Worm (Caenorhabditis elegans) whole organism, L1 larva: ENCODE results near the gene Y46H3D.8.

Source experiments
- C04F5.9 ChIP-seq: sonication (generic microtip); optimal IDR thresholded peaks from 2 replicates; lab custom pipeline; 2016; ENCODE audit warnings: missing genetic modification characterization, missing compliant biosample characterization
- F16B12.6 ChIP-seq: fragments of 150-350 bp; optimal IDR thresholded peaks from 2 replicates; lab custom pipeline; 2014; ENCODE audit warnings: missing biosample characterization, missing genetic modification characterization
- Y116A8C.19 ChIP-seq: sonication (generic microtip); optimal IDR thresholded peaks from 2 replicates; lab custom pipeline; 2016; ENCODE audit warnings: missing compliant biosample characterization, missing genetic modification characterization, borderline replicate concordance
- aha-1 ChIP-seq: fragments of 150-350 bp; optimal IDR thresholded peaks from 2 replicates; lab custom pipeline; 2014; ENCODE audit warnings: missing biosample characterization, missing genetic modification characterization
- alr-1 ChIP-seq: fragments of 200-800 bp; sonication (Bioruptor generic); optimal IDR thresholded peaks from 2 replicates; lab custom pipeline; 2018; ENCODE audit warnings: borderline replicate concordance, mild to moderate bottlenecking, missing genetic modification characterization, missing compliant biosample characterization
- aly-2 ChIP-seq: fragments of 150-350 bp; optimal IDR thresholded peaks from 2 replicates; lab custom pipeline; 2014; ENCODE audit warnings: missing biosample characterization, missing genetic modification characterization
- blmp-1 ChIP-seq: fragments of 150-350 bp; optimal IDR thresholded peaks from 2 replicates; lab custom pipeline; 2014; ENCODE audit warnings: missing biosample characterization, missing genetic modification characterization
- ceh-8 ChIP-seq: fragments of 200-800 bp; sonication (Bioruptor generic); optimal IDR thresholded peaks from 2 replicates; lab custom pipeline; 2018; ENCODE audit warnings: mild to moderate bottlenecking, missing genetic modification characterization, moderate library complexity, missing compliant biosample characterization
- ceh-82 ChIP-seq, 3 experiments: fragments of 150-350 bp in 1 of 3; sonication (generic microtip) in 2 of 3; optimal IDR thresholded peaks; 2 replicates each; lab custom pipeline; 2014 to 2017; ENCODE audit warnings: missing biosample characterization in 3 of 3, missing genetic modification characterization in 3 of 3
- dsc-1 ChIP-seq: sonication (generic microtip); optimal IDR thresholded peaks from 2 replicates; lab custom pipeline; 2016; ENCODE audit warnings: mild to moderate bottlenecking, missing genetic modification characterization, missing compliant biosample characterization
- efl-1 ChIP-seq, 4 experiments: fragments of 150-350 bp; optimal IDR thresholded peaks in 3 of 4; peaks in 1 of 4; 1 replicate in 1 of 4; 2 replicates in 3 of 4; lab custom pipeline; 2014; ENCODE audit warnings: missing biosample characterization in 2 of 4, missing genetic modification characterization in 2 of 4, missing genetic modification reagents in 2 of 4
- elt-3 ChIP-seq, 6 experiments: fragments of 150-350 bp in 1 of 6; sonication (generic microtip); optimal IDR thresholded peaks; 2 replicates each; lab custom pipeline; 2017 to 2018; ENCODE audit warnings: missing biosample characterization in 6 of 6, missing genetic modification characterization in 6 of 6, inconsistent platforms in 1 of 6
- fkh-10 ChIP-seq: sonication (generic microtip); optimal IDR thresholded peaks from 2 replicates; lab custom pipeline; 2017; ENCODE audit warnings: missing biosample characterization, missing genetic modification reagents, missing genetic modification characterization
- grh-1 ChIP-seq: fragments of 200-800 bp; sonication (Bioruptor generic); IDR thresholded peaks from 2 replicates; pipeline ENCODE4 v1.3.6; 2022; ENCODE audit warnings: missing genetic modification reagents, missing genetic modification characterization, missing compliant biosample characterization
- hlh-17 ChIP-seq: fragments of 200-800 bp; sonication (Bioruptor generic); optimal IDR thresholded peaks from 2 replicates; lab custom pipeline; 2018; ENCODE audit warnings: missing genetic modification characterization, mild to moderate bottlenecking, missing compliant biosample characterization, moderate library complexity, borderline replicate concordance
- hlh-4 ChIP-seq: sonication (generic microtip); optimal IDR thresholded peaks from 2 replicates; lab custom pipeline; 2016; ENCODE audit warnings: mild to moderate bottlenecking, missing genetic modification characterization, missing compliant biosample characterization
- hpl-2 ChIP-seq: fragments of 150-350 bp; optimal IDR thresholded peaks from 2 replicates; lab custom pipeline; 2014; ENCODE audit warnings: missing biosample characterization, missing genetic modification reagents, missing genetic modification characterization
- lin-15B ChIP-seq: fragments of 150-350 bp; sonication (generic microtip); optimal IDR thresholded peaks from 3 replicates; lab custom pipeline; 2014; ENCODE audit warnings: missing biosample characterization, missing genetic modification characterization
- lin-39 ChIP-seq: fragments of 150-350 bp; optimal IDR thresholded peaks from 2 replicates; lab custom pipeline; 2014; ENCODE audit warnings: missing biosample characterization, missing genetic modification reagents, missing genetic modification characterization
- lir-3 ChIP-seq: sonication (generic microtip); optimal IDR thresholded peaks from 2 replicates; lab custom pipeline; 2016; ENCODE audit warnings: mild to moderate bottlenecking, missing genetic modification characterization, moderate library complexity, missing compliant biosample characterization; ENCODE audit not compliant: poor library complexity
- lsy-2 ChIP-seq, 2 experiments: fragments of 150-350 bp; optimal IDR thresholded peaks; 2 replicates each; lab custom pipeline; 2014; ENCODE audit warnings: missing biosample characterization in 2 of 2, missing genetic modification characterization in 2 of 2
- mef-2 ChIP-seq: fragments of 150-350 bp; optimal IDR thresholded peaks from 2 replicates; lab custom pipeline; 2014; ENCODE audit warnings: missing biosample characterization, missing genetic modification characterization
- nhr-11 ChIP-seq: fragments of 150-350 bp; optimal IDR thresholded peaks from 2 replicates; lab custom pipeline; 2014; ENCODE audit warnings: missing biosample characterization, missing genetic modification characterization
- nhr-19 ChIP-seq: fragments of 200-800 bp; sonication (Bioruptor generic); conservative IDR thresholded peaks from 2 replicates; pipeline ENCODE4 v1.3.6; 2022; ENCODE audit warnings: missing genetic modification characterization, missing compliant biosample characterization
- nhr-237 ChIP-seq: fragments of 150-350 bp; optimal IDR thresholded peaks from 2 replicates; lab custom pipeline; 2014; ENCODE audit warnings: missing biosample characterization, missing genetic modification characterization
- nhr-47 ChIP-seq: sonication (generic microtip); optimal IDR thresholded peaks from 2 replicates; lab custom pipeline; 2016; ENCODE audit warnings: mild to moderate bottlenecking, missing genetic modification characterization, moderate library complexity, missing compliant biosample characterization
- nhr-85 ChIP-seq: sonication (generic microtip); peaks from one replicate; lab custom pipeline; 2016; ENCODE audit warnings: missing genetic modification characterization, inconsistent platforms, missing compliant biosample characterization
- rnt-1 ChIP-seq: sonication (generic microtip); optimal IDR thresholded peaks from 2 replicates; lab custom pipeline; 2016; ENCODE audit warnings: mild to moderate bottlenecking, missing genetic modification characterization, moderate library complexity, missing compliant biosample characterization
- skn-1 ChIP-seq: fragments of 150-350 bp; optimal IDR thresholded peaks from 2 replicates; lab custom pipeline; 2014; ENCODE audit warnings: missing biosample characterization, missing genetic modification characterization
- snu-23 ChIP-seq: sonication (generic microtip); optimal IDR thresholded peaks from 2 replicates; lab custom pipeline; 2016; ENCODE audit warnings: missing genetic modification characterization, missing compliant biosample characterization
- sox-4 ChIP-seq: sonication (generic microtip); optimal IDR thresholded peaks from 2 replicates; lab custom pipeline; 2016; ENCODE audit warnings: missing genetic modification characterization, missing compliant biosample characterization
- sup-37 ChIP-seq: fragments of 200-800 bp; sonication (Bioruptor generic); optimal IDR thresholded peaks from 2 replicates; lab custom pipeline; 2018; ENCODE audit warnings: mild to moderate bottlenecking, missing genetic modification characterization, missing compliant biosample characterization
- swsn-7 ChIP-seq: sonication (generic microtip); optimal IDR thresholded peaks from 2 replicates; lab custom pipeline; 2016; ENCODE audit warnings: missing genetic modification characterization, missing compliant biosample characterization
- tlp-1 ChIP-seq: fragments of 150-350 bp; optimal IDR thresholded peaks from 2 replicates; lab custom pipeline; 2014; ENCODE audit warnings: missing biosample characterization, missing genetic modification characterization
- unc-130 ChIP-seq: fragments of 150-350 bp; optimal IDR thresholded peaks from 2 replicates; lab custom pipeline; 2017; ENCODE audit warnings: missing biosample characterization, missing genetic modification characterization, inconsistent platforms
- unc-30 ChIP-seq: sonication (generic microtip); optimal IDR thresholded peaks from 2 replicates; lab custom pipeline; 2017; ENCODE audit warnings: missing biosample characterization, missing genetic modification characterization
- unc-62 ChIP-seq: fragments of 150-350 bp; optimal IDR thresholded peaks from 2 replicates; lab custom pipeline; 2014; ENCODE audit warnings: missing biosample characterization, missing genetic modification reagents, missing genetic modification characterization
- vab-15 ChIP-seq: sonication (generic microtip); optimal IDR thresholded peaks from 2 replicates; lab custom pipeline; 2017; ENCODE audit warnings: missing genotype, mild to moderate bottlenecking, missing genetic modification characterization, missing compliant biosample characterization
- ztf-11 ChIP-seq, 2 experiments: sonication (generic microtip); optimal IDR thresholded peaks; 2 replicates each; lab custom pipeline; 2016 to 2017; ENCODE audit warnings: missing genetic modification characterization in 2 of 2, missing biosample characterization in 1 of 2, missing compliant biosample characterization in 1 of 2

The Y46H3D.8 gene

DNA sequence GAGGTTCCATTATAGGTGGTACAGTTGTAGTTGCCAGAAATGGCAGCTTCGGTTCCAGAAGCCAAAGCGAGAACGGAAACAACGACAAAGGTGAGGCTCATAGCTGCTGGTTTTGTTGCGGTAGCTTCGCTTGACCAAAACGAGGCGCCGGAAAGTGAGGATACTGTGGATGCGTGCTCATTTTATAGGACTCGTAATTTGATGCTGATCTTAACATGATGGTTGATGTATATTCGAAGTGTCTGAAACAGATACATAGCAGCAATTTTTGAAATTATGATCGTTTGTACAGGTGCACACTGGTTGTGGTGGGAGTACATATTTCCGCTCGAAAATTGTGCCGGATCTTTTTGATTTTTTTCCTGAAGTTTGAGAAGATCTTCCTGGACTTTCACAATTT is at the start of gene Y46H3D.8:
Y46H3D.8 (minus strand) TSS at position 101 of the 400 bp plus-strand sequence.
- TF ChIP-seq aly-2 (tag; lab: Kevin White, UChicago) (no peak), sox-4 (tag; lab: Kevin White, UChicago) (no peak), ceh-82 (tag; optimal IDR thresholded peaks at IDR 0.05; lab: Kevin White, UChicago) (no peak), rnt-1 (tag; lab: Kevin White, UChicago) (no peak), blmp-1 (tag; lab: Kevin White, UChicago) (no peak)
- TF ChIP-seq, all 84 proteins: peak for 0

DNA sequence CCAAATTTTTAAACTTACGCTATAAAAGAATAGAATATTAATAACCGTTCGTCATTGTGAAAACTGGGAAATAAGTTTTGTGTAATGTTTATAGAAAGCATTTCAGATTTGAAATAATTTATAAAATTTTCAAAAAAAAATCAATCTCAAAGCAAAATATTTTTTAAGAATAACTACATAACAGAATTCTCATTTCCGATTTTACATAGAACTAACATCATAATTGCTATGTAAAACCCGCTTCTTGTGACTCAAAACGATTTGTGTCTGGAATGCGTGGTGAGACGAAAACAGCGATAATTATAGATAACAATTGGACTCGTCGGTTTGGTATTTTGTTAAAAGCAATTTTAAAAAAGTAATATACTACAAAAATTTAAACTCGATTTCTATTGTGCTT is 49.7 kb upstream of the Y46H3D.8 start, which contains the start of gene srw-91:
srw-91 (minus strand) TSS at position 101 of the 400 bp plus-strand sequence.
- TF ChIP-seq hlh-17 (GFP tag; lab: Kevin White, UChicago): no peak
- TF ChIP-seq, all 84 proteins: peak for 0

DNA sequence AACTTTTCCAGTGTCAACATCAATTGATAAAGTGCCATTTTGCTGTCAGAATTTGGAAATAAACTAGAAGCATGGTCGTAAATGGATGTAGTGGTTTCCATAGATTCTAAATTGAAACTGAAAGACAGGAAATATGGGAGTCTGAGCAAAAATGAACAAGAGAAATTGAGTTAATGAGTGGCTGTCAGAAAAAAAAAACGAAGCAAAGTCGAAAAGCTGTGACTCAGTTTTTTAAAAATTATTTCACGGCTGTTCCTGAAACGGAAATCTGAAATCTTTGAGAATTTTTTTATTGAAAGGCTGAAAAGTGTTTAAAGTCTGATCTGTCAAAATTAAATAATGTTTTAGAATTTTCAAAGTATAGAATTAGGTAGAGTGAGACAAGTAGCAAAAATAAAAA is 47.2 kb upstream of the Y46H3D.8 start, which contains the start of gene srw-98:
srw-98 (minus strand) TSS at position 101 of the 400 bp plus-strand sequence.
- TF ChIP-seq nhr-11 (tag; lab: Kevin White, UChicago) (no peak), grh-1 (GFP tag; lab: Robert Waterston, UW) (no peak), mef-2 (tag; lab: Kevin White, UChicago) (no peak), aha-1 (tag; lab: Kevin White, UChicago) (no peak), Y116A8C.19 (tag; lab: Kevin White, UChicago) (no peak), unc-130 (no peak), C04F5.9 (tag; lab: Kevin White, UChicago) (no peak), fkh-10 (GFP tag; lab: Kevin White, UChicago) (no peak), nhr-19 (GFP tag; lab: Robert Waterston, UW) (no peak), elt-3 (tag; optimal IDR thresholded peaks at IDR 0.05; lab: Kevin White, UChicago) (no peak), ztf-11 (tag; optimal IDR thresholded peaks at IDR 0.05; lab: Kevin White, UChicago) (no peak), snu-23 (GFP tag; lab: Kevin White, UChicago) (no peak), dsc-1 (tag; lab: Kevin White, UChicago) (no peak), ceh-8 (no peak), alr-1 (tag; lab: Kevin White, UChicago) (no peak), lin-39 (tag; lab: Kevin White, UChicago) (no peak)

DNA sequence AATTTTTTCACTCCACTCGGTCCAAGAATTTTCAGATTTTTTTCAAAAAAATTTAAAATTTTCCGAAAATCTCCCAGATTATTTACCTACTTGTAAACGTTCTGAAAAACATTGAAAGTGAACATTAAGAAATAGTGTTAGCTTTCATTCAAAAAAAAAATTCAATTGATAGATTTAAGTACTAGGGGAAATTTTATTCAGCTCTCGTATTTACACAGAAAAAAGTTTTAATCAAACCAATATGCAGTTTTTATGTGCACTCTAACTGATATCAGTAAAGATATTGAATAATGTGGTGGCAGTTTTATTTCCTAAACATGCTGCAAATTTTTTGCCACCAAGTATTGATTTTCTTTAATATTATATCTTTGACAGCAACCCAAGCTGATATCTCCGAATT is 37.2 kb upstream of the Y46H3D.8 start, which contains the start of gene irld-42:
irld-42 (plus strand) TSS at position 301 of the 400 bp plus-strand sequence.
- TF ChIP-seq swsn-7 (no peak), rnt-1 (tag; lab: Kevin White, UChicago) (no peak), unc-30 (tag; lab: Kevin White, UChicago) (no peak), F16B12.6 (tag; lab: Kevin White, UChicago) (no peak), hpl-2 (GFP tag; lab: Kevin White, UChicago) (no peak), ceh-8 (no peak), lir-3 (tag; lab: Kevin White, UChicago) (no peak), tlp-1 (no peak)

DNA sequence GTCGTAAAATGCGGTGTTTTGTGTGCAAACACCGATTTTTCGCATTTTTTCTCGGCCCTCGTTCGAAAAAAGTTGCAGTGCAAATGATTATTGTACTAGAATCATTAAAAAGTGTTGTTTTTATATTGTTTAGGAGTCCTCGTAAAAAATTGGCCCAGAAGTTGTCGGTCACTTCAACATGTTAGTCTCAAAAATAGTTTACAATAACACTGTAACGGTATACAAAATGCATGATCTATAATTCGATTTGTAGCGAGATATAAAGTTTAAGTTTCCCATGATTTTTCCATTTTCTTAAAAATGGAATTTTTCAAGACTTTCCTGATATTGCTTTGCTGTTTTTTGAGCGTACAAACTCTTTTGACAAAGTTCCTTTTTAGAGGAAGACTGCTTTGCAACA is 35.9 kb upstream of the Y46H3D.8 start, which contains the start of gene K04F1.8:
K04F1.8 (plus strand) TSS at position 301 of the 400 bp plus-strand sequence.
- TF ChIP-seq snu-23 (GFP tag; lab: Kevin White, UChicago) (no peak), F16B12.6 (tag; lab: Kevin White, UChicago) (no peak), ztf-11 (tag; optimal IDR thresholded peaks at IDR 0.05; lab: Kevin White, UChicago) (no peak), blmp-1 (tag; lab: Kevin White, UChicago) (no peak), unc-62 (GFP tag; lab: Kevin White, UChicago) (no peak)
- TF ChIP-seq, all 84 proteins: peak for 0

DNA sequence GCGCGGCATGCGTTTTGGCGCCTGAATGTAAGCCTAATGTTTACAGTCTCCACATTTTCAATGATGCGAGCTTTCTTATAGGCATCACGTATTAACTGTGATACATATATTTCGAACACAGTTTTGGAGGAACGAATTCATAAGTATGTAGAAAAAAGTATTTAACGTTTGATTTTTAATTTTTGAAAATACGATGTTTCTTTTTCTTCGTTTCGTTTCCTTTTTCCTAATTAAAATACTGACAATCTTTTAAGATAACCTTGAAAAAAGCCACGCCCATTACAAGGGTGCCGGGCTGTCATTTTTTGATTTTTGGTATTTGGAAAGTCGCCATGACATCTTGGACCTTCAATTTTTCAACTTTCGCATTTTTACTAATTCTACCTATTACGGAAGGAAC is 33.9 kb upstream of the Y46H3D.8 start, which contains the start of gene K04F1.9:
K04F1.9 (plus strand) TSS at position 301 of the 400 bp plus-strand sequence.
- TF ChIP-seq lin-15B (tag; lab: Kevin White, UChicago) (no peak), vab-15 (tag; lab: Kevin White, UChicago) (no peak), ceh-8 (no peak), lsy-2 (tag; optimal IDR thresholded peaks at IDR 0.05; lab: Kevin White, UChicago) (no peak), lir-3 (tag; lab: Kevin White, UChicago) (no peak), sup-37 (no peak), dsc-1 (tag; lab: Kevin White, UChicago) (no peak), lin-39 (tag; lab: Kevin White, UChicago) (no peak), skn-1 (tag; lab: Kevin White, UChicago) (no peak), nhr-85 (tag; lab: Kevin White, UChicago) (no peak), swsn-7 (no peak), rnt-1 (tag; lab: Kevin White, UChicago) (no peak), nhr-237 (tag; lab: Kevin White, UChicago) (no peak), nhr-47 (tag; lab: Kevin White, UChicago) (no peak), efl-1 (optimal IDR thresholded peaks at IDR 0.05; lab: Kevin White, UChicago) (no peak), efl-1 (GFP tag; optimal IDR thresholded peaks at IDR 0.05 in 1 of 2; lab: Kevin White, UChicago) (no peak), hlh-4 (no peak)
